Fruit fly (Drosophila melanogaster) whole organism, embryonic: Measurements from ENCODE around the gene mRpL20.

ENCODE experiments used
- Ada2b ChIP-seq: fragments of 200-800 bp; sonication (Bioruptor generic); IDR thresholded peaks from 2 replicates; pipeline ENCODE4 v1.3.6; 2022; ENCODE audit warnings: missing biosample characterization, missing genetic modification characterization
- Antp ChIP-seq: fragments of 200-800 bp; sonication (Bioruptor generic); optimal IDR thresholded peaks from 3 replicates; lab custom pipeline; 2016; ENCODE audit warnings: missing biosample characterization, missing genetic modification characterization
- C15 ChIP-seq: fragments of 200-800 bp; sonication (Bioruptor generic); IDR thresholded peaks from 3 replicates; pipeline ENCODE4 v1.3.6; 2022; ENCODE audit warnings: missing biosample characterization, missing genetic modification characterization
- CG10267 ChIP-seq: fragments of 200-800 bp; sonication (Bioruptor generic); optimal IDR thresholded peaks from 2 replicates; lab custom pipeline; 2018; ENCODE audit warnings: missing biosample characterization, mild to moderate bottlenecking, missing genetic modification characterization, moderate library complexity
- CG10366 ChIP-seq: fragments of 200-800 bp; sonication (Bioruptor generic); IDR thresholded peaks from 2 replicates; pipeline ENCODE4 v1.3.6; 2022; ENCODE audit warnings: missing biosample characterization, missing genetic modification characterization
- CG11696 ChIP-seq: fragments of 200-800 bp; sonication (Bioruptor generic); IDR thresholded peaks from 2 replicates; pipeline ENCODE4 v1.3.6; 2022; ENCODE audit warnings: missing biosample characterization, missing genetic modification characterization
- CG12104 ChIP-seq: fragments of 200-800 bp; sonication (Bioruptor generic); optimal IDR thresholded peaks from 3 replicates; lab custom pipeline; 2016; ENCODE audit warnings: missing biosample characterization, missing genetic modification characterization
- CG12219 ChIP-seq: fragments of 200-800 bp; sonication (Bioruptor generic); optimal IDR thresholded peaks from 3 replicates; lab custom pipeline; 2018; ENCODE audit warnings: missing biosample characterization, mild to moderate bottlenecking, missing genetic modification characterization
- CG12769 ChIP-seq: fragments of 200-800 bp; sonication (Bioruptor generic); optimal IDR thresholded peaks from 2 replicates; lab custom pipeline; 2019; ENCODE audit warnings: missing biosample characterization, mild to moderate bottlenecking, missing genetic modification characterization, moderate library complexity
- CG14014 ChIP-seq: fragments of 200-800 bp; sonication (Bioruptor generic); IDR thresholded peaks from 2 replicates; pipeline ENCODE4 v1.3.6; 2022; ENCODE audit warnings: missing biosample characterization, missing genetic modification characterization
- CG14667 ChIP-seq: fragments of 200-800 bp; sonication (Bioruptor generic); IDR thresholded peaks from 2 replicates; pipeline ENCODE4 v1.3.6; 2022; ENCODE audit warnings: missing biosample characterization, missing genetic modification characterization
- CG15696 ChIP-seq: fragments of 200-800 bp; sonication (Bioruptor generic); optimal IDR thresholded peaks from 2 replicates; lab custom pipeline; 2019; ENCODE audit warnings: missing biosample characterization, mild to moderate bottlenecking, missing genetic modification characterization, moderate library complexity
- CG1647 ChIP-seq: fragments of 200-800 bp; sonication (Bioruptor generic); optimal IDR thresholded peaks from 3 replicates; lab custom pipeline; 2016; ENCODE audit warnings: missing biosample characterization, missing genetic modification characterization
- CG16813 ChIP-seq: fragments of 200-800 bp; sonication (Bioruptor generic); IDR thresholded peaks from 3 replicates; pipeline ENCODE4 v1.3.6; 2022; ENCODE audit warnings: missing biosample characterization, missing genetic modification characterization; ENCODE audit not compliant: partially characterized antibody
- CG16863 ChIP-seq: fragments of 200-800 bp; sonication (Bioruptor generic); optimal IDR thresholded peaks from 3 replicates; lab custom pipeline; 2016; ENCODE audit warnings: missing biosample characterization, missing genetic modification characterization
- CG17328 ChIP-seq: fragments of 200-800 bp; sonication (Bioruptor generic); IDR thresholded peaks from 2 replicates; pipeline ENCODE4 v1.3.6; 2022; ENCODE audit warnings: missing biosample characterization, missing genetic modification characterization
- CG17829 ChIP-seq: fragments of 200-800 bp; optimal IDR thresholded peaks from 2 replicates; lab custom pipeline; 2019; ENCODE audit warnings: missing biosample characterization, mild to moderate bottlenecking, missing genetic modification characterization, moderate library complexity
- CG2875 ChIP-seq: fragments of 200-800 bp; sonication (Bioruptor generic); optimal IDR thresholded peaks from 2 replicates; lab custom pipeline; 2017; ENCODE audit warnings: missing biosample characterization, mild to moderate bottlenecking, missing genetic modification characterization, missing genetic modification reagents
- CG3065 ChIP-seq: fragments of 200-800 bp; sonication (Bioruptor generic); optimal IDR thresholded peaks from 2 replicates; lab custom pipeline; 2016; ENCODE audit warnings: missing biosample characterization, missing genetic modification characterization
- CG32772 ChIP-seq: fragments of 200-800 bp; sonication (Bioruptor generic); IDR thresholded peaks from 2 replicates; pipeline ENCODE4 v1.3.6; 2022; ENCODE audit warnings: missing biosample characterization, missing genetic modification characterization
- CG4820 ChIP-seq: fragments of 200-800 bp; sonication (Bioruptor generic); optimal IDR thresholded peaks from 3 replicates; lab custom pipeline; 2016; ENCODE audit warnings: missing biosample characterization, missing genetic modification characterization
- CG6765 ChIP-seq: fragments of 200-800 bp; sonication (Bioruptor generic); optimal IDR thresholded peaks from 3 replicates; lab custom pipeline; 2017; ENCODE audit warnings: missing biosample characterization, mild to moderate bottlenecking, missing genetic modification characterization
- CG7271 ChIP-seq: fragments of 200-800 bp; sonication (Bioruptor generic); optimal IDR thresholded peaks from 2 replicates; lab custom pipeline; 2018; ENCODE audit warnings: missing biosample characterization, mild to moderate bottlenecking, missing genetic modification characterization, moderate library complexity
- CG7372 ChIP-seq: fragments of 200-800 bp; sonication (Bioruptor generic); IDR thresholded peaks from 2 replicates; pipeline ENCODE4 v1.3.6; 2022; ENCODE audit warnings: missing biosample characterization, missing genetic modification characterization
- CG9609 ChIP-seq: fragments of 200-800 bp; sonication (Bioruptor generic); optimal IDR thresholded peaks from 3 replicates; lab custom pipeline; 2016; ENCODE audit warnings: missing biosample characterization, missing genetic modification characterization
- CkIIα-i1 ChIP-seq: fragments of 200-800 bp; sonication (Bioruptor generic); IDR thresholded peaks from 2 replicates; pipeline ENCODE4 v1.3.6; 2022; ENCODE audit warnings: missing biosample characterization, missing genetic modification characterization
- Dip3 ChIP-seq: fragments of 200-800 bp; sonication (Bioruptor generic); optimal IDR thresholded peaks from 3 replicates; lab custom pipeline; 2016; ENCODE audit warnings: missing biosample characterization, missing genetic modification characterization
- HLH4C ChIP-seq: fragments of 200-800 bp; sonication (Bioruptor generic); IDR thresholded peaks from 3 replicates; pipeline ENCODE4 v1.3.6; 2022; ENCODE audit warnings: missing biosample characterization, missing genetic modification characterization; ENCODE audit not compliant: partially characterized antibody
- HLHmδ ChIP-seq: fragments of 200-800 bp; sonication (Bioruptor generic); optimal IDR thresholded peaks from 2 replicates; lab custom pipeline; 2018; ENCODE audit warnings: missing biosample characterization, mild to moderate bottlenecking, missing genetic modification characterization, moderate library complexity
- Hr78 ChIP-seq, 2 experiments: fragments of 200-800 bp in 1 of 2; fragments of >200 bp in 1 of 2; sonication (Bioruptor generic) in 1 of 2; optimal IDR thresholded peaks; 2 replicates each; lab custom pipeline; 2017 to 2019; ENCODE audit warnings: missing biosample characterization in 2 of 2, missing genetic modification characterization in 2 of 2, mild to moderate bottlenecking in 1 of 2, moderate library complexity in 1 of 2
- Nf-YB ChIP-seq: fragments of 200-800 bp; sonication (Bioruptor generic); optimal IDR thresholded peaks from 3 replicates; lab custom pipeline; 2019; ENCODE audit warnings: missing biosample characterization, mild to moderate bottlenecking, missing genetic modification characterization, moderate library complexity
- Pdp1 ChIP-seq, 2 experiments: fragments of 200-800 bp; sonication (Bioruptor generic); optimal IDR thresholded peaks; 3 replicates each; lab custom pipeline; 2016; ENCODE audit warnings: missing biosample characterization in 2 of 2, missing genetic modification characterization in 2 of 2, mild to moderate bottlenecking in 1 of 2, moderate library complexity in 1 of 2
- Side ChIP-seq: fragments of 200-800 bp; sonication (Bioruptor generic); optimal IDR thresholded peaks from 2 replicates; lab custom pipeline; 2016; ENCODE audit warnings: missing biosample characterization, missing genetic modification characterization
- al ChIP-seq: fragments of 200-800 bp; sonication (Bioruptor generic); IDR thresholded peaks from 2 replicates; pipeline ENCODE4 v1.3.6; 2022; ENCODE audit warnings: missing biosample characterization, missing genetic modification characterization
- dan ChIP-seq: fragments of 200-800 bp; sonication (Bioruptor generic); IDR thresholded peaks from 2 replicates; pipeline ENCODE4 v1.3.6; 2022; ENCODE audit warnings: missing biosample characterization, missing genetic modification characterization
- dimm ChIP-seq: fragments of 200-800 bp; sonication (Bioruptor generic); IDR thresholded peaks from 2 replicates; pipeline ENCODE4 v1.3.6; 2022; ENCODE audit warnings: missing biosample characterization, missing genetic modification characterization
- emc ChIP-seq: fragments of 200-800 bp; sonication (Bioruptor generic); optimal IDR thresholded peaks from 2 replicates; lab custom pipeline; 2016; ENCODE audit warnings: missing biosample characterization, missing genetic modification characterization
- en ChIP-seq: fragments of 200-800 bp; sonication (Bioruptor generic); optimal IDR thresholded peaks from 2 replicates; lab custom pipeline; 2016; ENCODE audit warnings: missing biosample characterization, missing genetic modification characterization
- esg ChIP-seq: fragments of 200-800 bp; sonication (Bioruptor generic); conservative IDR thresholded peaks from 2 replicates; pipeline ENCODE4 v1.3.6; 2022; ENCODE audit warnings: missing biosample characterization, missing genetic modification characterization
- fd3F ChIP-seq: fragments of 200-800 bp; sonication (Bioruptor generic); optimal IDR thresholded peaks from 2 replicates; lab custom pipeline; 2018; ENCODE audit warnings: missing biosample characterization, mild to moderate bottlenecking, missing genetic modification characterization, moderate library complexity
- gem ChIP-seq: fragments of 200-800 bp; sonication (Bioruptor generic); optimal IDR thresholded peaks from 2 replicates; lab custom pipeline; 2019; ENCODE audit warnings: missing biosample characterization, mild to moderate bottlenecking, missing genetic modification characterization, moderate library complexity
- mld ChIP-seq: fragments of 200-800 bp; sonication (Bioruptor generic); IDR thresholded peaks from 3 replicates; pipeline ENCODE4 v1.3.6; 2022; ENCODE audit warnings: missing biosample characterization, missing genetic modification characterization; ENCODE audit not compliant: partially characterized antibody
- salm ChIP-seq: fragments of 200-800 bp; sonication (Bioruptor generic); optimal IDR thresholded peaks from 2 replicates; lab custom pipeline; 2018; ENCODE audit warnings: missing biosample characterization, mild to moderate bottlenecking, missing genetic modification characterization
- sna ChIP-seq: fragments of 200-800 bp; sonication (Bioruptor generic); IDR thresholded peaks from 2 replicates; pipeline ENCODE4 v1.3.6; 2022; ENCODE audit warnings: missing biosample characterization, missing genetic modification characterization; ENCODE audit not compliant: partially characterized antibody
- sob ChIP-seq: fragments of 200-800 bp; sonication (Bioruptor generic); IDR thresholded peaks from 2 replicates; pipeline ENCODE4 v1.3.6; 2022; ENCODE audit warnings: missing biosample characterization, missing genetic modification characterization
- sug ChIP-seq: fragments of 200-800 bp; optimal IDR thresholded peaks from 2 replicates; lab custom pipeline; 2019; ENCODE audit warnings: missing biosample characterization, mild to moderate bottlenecking, missing genetic modification characterization, moderate library complexity
- tgo ChIP-seq: fragments of 200-800 bp; sonication (Bioruptor generic); IDR thresholded peaks from 3 replicates; pipeline ENCODE4 v1.3.6; 2022; ENCODE audit warnings: missing biosample characterization, missing genetic modification characterization
- tio ChIP-seq: fragments of 200-800 bp; sonication (Bioruptor generic); optimal IDR thresholded peaks from 2 replicates; lab custom pipeline; 2017; ENCODE audit warnings: missing biosample characterization, missing genetic modification characterization, inconsistent platforms
- vnd ChIP-seq: fragments of 200-800 bp; sonication (Bioruptor generic); IDR thresholded peaks from 3 replicates; pipeline ENCODE4 v1.3.6; 2022; ENCODE audit warnings: missing biosample characterization, missing genetic modification characterization; ENCODE audit not compliant: partially characterized antibody

mRpL20 gene

DNA sequence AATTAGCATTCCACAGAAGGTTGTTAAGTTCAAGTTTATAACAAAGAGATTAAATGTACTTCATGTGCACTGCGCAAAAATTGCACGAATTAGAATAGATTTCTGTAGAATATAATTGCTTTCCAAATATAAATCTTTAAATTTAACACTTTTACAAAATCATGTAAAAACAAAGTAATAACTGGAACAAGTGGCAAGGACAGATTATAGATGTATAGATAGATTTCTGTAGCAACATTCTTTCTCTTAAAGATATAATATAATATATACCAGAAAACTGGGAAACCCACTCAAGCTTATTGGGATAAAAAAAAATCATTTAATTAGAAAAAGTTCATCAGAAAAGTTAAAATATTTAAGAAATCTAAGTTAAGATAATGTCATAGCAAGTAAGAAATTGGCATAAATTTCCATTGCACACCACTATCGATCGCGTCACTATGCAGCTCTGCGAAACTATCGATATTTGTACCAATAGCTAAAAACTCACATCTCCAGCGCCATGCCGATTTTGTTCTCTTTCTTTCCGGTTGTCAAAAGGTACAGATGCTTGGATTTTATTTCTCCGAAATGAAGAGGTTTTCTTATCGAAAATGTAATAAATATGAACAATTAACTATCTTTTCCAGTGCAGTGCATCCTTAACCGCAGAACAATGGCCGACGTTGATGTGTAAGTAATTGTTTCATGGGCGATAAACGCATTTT is 5.3 kb upstream of the mRpL20 start, which contains the start of gene RpS12 (continued):
- peak; percentile 64 for TF ChIP-seq fd3F
- 0 out of 2 replicates have a peak, but pooled peaks have one; percentile 38 for TF ChIP-seq CkIIα-i1 (GFP tag; lab: Robert Waterston, UW)
- TF ChIP-seq CG10366 (GFP tag; lab: Robert Waterston, UW), result peak; percentile 78
- TF ChIP-seq emc, result peak; percentile 76
- peak; percentile 64 for TF ChIP-seq CG12769 (tag; lab: Kevin White, UChicago)
- peak; percentile 73 for TF ChIP-seq en (GFP tag; lab: Kevin White, UChicago)
- peak; percentile 79 for TF ChIP-seq CG14014 (GFP tag; lab: Robert Waterston, UW)
- peak; percentile 88 for TF ChIP-seq sob (GFP tag; lab: Robert Waterston, UW)
- peak; percentile 55 for TF ChIP-seq tgo
- peak; percentile 58 for TF ChIP-seq al (GFP tag; lab: Robert Waterston, UW)
- TF ChIP-seq dimm (GFP tag; lab: Robert Waterston, UW), result no peak
- peak; percentile 55; the same call in 1 of the 2 replicates for TF ChIP-seq sna (GFP tag; lab: Robert Waterston, UW)
- TF ChIP-seq CG15696 (tag; lab: Kevin White, UChicago), result peak; percentile 35
- TF ChIP-seq dan (GFP tag; lab: Robert Waterston, UW), result no peak
- peak; percentile 54 for TF ChIP-seq Nf-YB (GFP tag; lab: Kevin White, UChicago)
- peak; percentile 77 for TF ChIP-seq CG12104
- TF ChIP-seq CG17328, result peak; percentile 83
- TF ChIP-seq Side (GFP tag; lab: Kevin White, UChicago), result peak; percentile 68
- peak; percentile 65 to 70 for TF ChIP-seq Pdp1 (GFP tag; optimal IDR thresholded peaks at IDR 0.05; lab: Kevin White, UChicago)
- TF ChIP-seq CG12219 (GFP tag; lab: Kevin White, UChicago), result peak; percentile 72
- peak; percentile 75 for TF ChIP-seq HLH4C
- TF ChIP-seq esg (GFP tag; lab: Robert Waterston, UW), result peak; percentile 19; the same call in 1 of the 2 replicates
- 0 out of 3 replicates have a peak, but pooled peaks have one; percentile 5 for TF ChIP-seq C15 (GFP tag; lab: Robert Waterston, UW)
- TF ChIP-seq CG17829 (tag; lab: Kevin White, UChicago), result peak; percentile 35
- peak; percentile 75 for TF ChIP-seq CG9609 (GFP tag; lab: Kevin White, UChicago)
- peak; percentile 62 for TF ChIP-seq gem (tag; lab: Kevin White, UChicago)
- TF ChIP-seq CG16813 (GFP tag; lab: Robert Waterston, UW), result peak; percentile 91
- peak; percentile 62 for TF ChIP-seq CG32772 (GFP tag; lab: Robert Waterston, UW)
- TF ChIP-seq CG7372, result peak; percentile 68
- TF ChIP-seq mld (GFP tag; lab: Robert Waterston, UW), result peak; percentile 70; the same call in 2 of the 3 replicates
- TF ChIP-seq CG14667 (GFP tag; lab: Robert Waterston, UW), result peak; percentile 46
- peak; percentile 45 for TF ChIP-seq tio (GFP tag; lab: Kevin White, UChicago)
- TF ChIP-seq Ada2b, result peak; percentile 62
- TF ChIP-seq salm (tag; lab: Kevin White, UChicago), result peak; percentile 53
- no peak for TF ChIP-seq Hr78 (GFP tag; optimal IDR thresholded peaks at IDR 0.05; lab: Kevin White, UChicago)
- TF ChIP-seq CG7271 (tag; lab: Kevin White, UChicago), result peak; percentile 83
- peak; percentile 86 for TF ChIP-seq CG6765 (GFP tag; lab: Kevin White, UChicago)
- TF ChIP-seq Antp, result peak; percentile 80
- TF ChIP-seq HLHmδ (GFP tag; lab: Kevin White, UChicago), result peak; percentile 68
- peak; percentile 68 for TF ChIP-seq Dip3 (GFP tag; lab: Kevin White, UChicago)
- peak; percentile 59 for TF ChIP-seq CG4820 (GFP tag; lab: Kevin White, UChicago)
- peak; percentile 72 for TF ChIP-seq CG10267 (tag; lab: Kevin White, UChicago)
- TF ChIP-seq CG2875 (GFP tag; lab: Kevin White, UChicago), result peak; percentile 66
- peak; percentile 53 for TF ChIP-seq sug
- TF ChIP-seq vnd (GFP tag; lab: Robert Waterston, UW), result peak; percentile 77
- no peak for TF ChIP-seq CG3065
- TF ChIP-seq CG1647 (GFP tag; lab: Kevin White, UChicago), result peak; percentile 77
- peak; percentile 35 for TF ChIP-seq CG16863
- no peak for TF ChIP-seq CG11696 (GFP tag; lab: Robert Waterston, UW)
